Worm (Caenorhabditis elegans) whole organism, early embryonic: ENCODE measurements around the gene mtp-18.

ENCODE experiments used
- B0310.2 ChIP-seq: sonication (generic microtip); optimal IDR thresholded peaks from 2 replicates; lab custom pipeline; 2016; ENCODE audit warnings: mild to moderate bottlenecking, missing genetic modification characterization, missing compliant biosample characterization
- F13C5.2 ChIP-seq: sonication (generic microtip); optimal IDR thresholded peaks from 2 replicates; lab custom pipeline; 2017; ENCODE audit warnings: mild to moderate bottlenecking, missing genetic modification characterization, inconsistent platforms, missing compliant biosample characterization
- aly-1 ChIP-seq: sonication (generic microtip); optimal IDR thresholded peaks from 2 replicates; lab custom pipeline; 2016; ENCODE audit warnings: missing genetic modification characterization, missing compliant biosample characterization
- ama-1 ChIP-seq: fragments of 150-350 bp; optimal IDR thresholded peaks from 2 replicates; lab custom pipeline; 2014
- ceh-13 ChIP-seq: fragments of 200-800 bp; sonication (Bioruptor generic); optimal IDR thresholded peaks from 2 replicates; lab custom pipeline; 2018; ENCODE audit warnings: mild to moderate bottlenecking, missing genetic modification characterization, missing compliant biosample characterization
- ceh-36 ChIP-seq: sonication (generic microtip); optimal IDR thresholded peaks from 2 replicates; lab custom pipeline; 2016; ENCODE audit warnings: missing genetic modification characterization, inconsistent platforms, missing compliant biosample characterization
- ets-7 ChIP-seq: sonication (generic microtip); optimal IDR thresholded peaks from 2 replicates; lab custom pipeline; 2016; ENCODE audit warnings: missing genotype, missing genetic modification characterization, missing compliant biosample characterization
- flt-1 ChIP-seq: fragments of 200-800 bp; sonication (Bioruptor generic); IDR thresholded peaks from 2 replicates; pipeline ENCODE4 v1.3.6; 2022; ENCODE audit warnings: missing genetic modification characterization, missing compliant biosample characterization
- hmbx-1 ChIP-seq: sonication (generic microtip); optimal IDR thresholded peaks from 2 replicates; lab custom pipeline; 2016; ENCODE audit warnings: mild to moderate bottlenecking, missing genetic modification characterization, missing compliant biosample characterization
- hmg-4 ChIP-seq: fragments of 200-800 bp; sonication (Bioruptor generic); optimal IDR thresholded peaks from 2 replicates; lab custom pipeline; 2018; ENCODE audit warnings: mild to moderate bottlenecking, missing genetic modification characterization, missing compliant biosample characterization
- hnd-1 ChIP-seq: sonication (generic microtip); optimal IDR thresholded peaks from 2 replicates; lab custom pipeline; 2016; ENCODE audit warnings: missing genetic modification characterization, missing compliant biosample characterization
- pes-1 ChIP-seq: fragments of 200-800 bp; sonication (Bioruptor generic); IDR thresholded peaks from 2 replicates; pipeline ENCODE4 v1.3.6; 2022; ENCODE audit warnings: missing genetic modification reagents, missing genetic modification characterization, missing compliant biosample characterization
- scrt-1 ChIP-seq: fragments of 200-800 bp; sonication (Bioruptor generic); IDR thresholded peaks from 2 replicates; pipeline ENCODE4 v1.3.6; 2022; ENCODE audit warnings: missing genetic modification characterization, missing compliant biosample characterization
- sea-1 ChIP-seq: fragments of 200-800 bp; sonication (Bioruptor generic); conservative IDR thresholded peaks from 2 replicates; pipeline ENCODE4 v1.3.6; 2022; ENCODE audit warnings: missing genetic modification characterization, missing compliant biosample characterization
- tbx-11 ChIP-seq: fragments of 200-800 bp; sonication (Bioruptor generic); IDR thresholded peaks from 2 replicates; pipeline ENCODE4 v1.3.6; 2022; ENCODE audit warnings: missing genetic modification characterization, missing compliant biosample characterization
- tbx-37 ChIP-seq: fragments of 200-800 bp; sonication (Bioruptor generic); conservative IDR thresholded peaks from 2 replicates; pipeline ENCODE4 v1.3.6; 2022; ENCODE audit warnings: missing genetic modification reagents, missing genetic modification characterization, missing compliant biosample characterization
- tra-4 ChIP-seq: sonication (generic microtip); optimal IDR thresholded peaks from 2 replicates; lab custom pipeline; 2017; ENCODE audit warnings: missing genetic modification characterization, missing compliant biosample characterization

The mtp-18 gene

DNA sequence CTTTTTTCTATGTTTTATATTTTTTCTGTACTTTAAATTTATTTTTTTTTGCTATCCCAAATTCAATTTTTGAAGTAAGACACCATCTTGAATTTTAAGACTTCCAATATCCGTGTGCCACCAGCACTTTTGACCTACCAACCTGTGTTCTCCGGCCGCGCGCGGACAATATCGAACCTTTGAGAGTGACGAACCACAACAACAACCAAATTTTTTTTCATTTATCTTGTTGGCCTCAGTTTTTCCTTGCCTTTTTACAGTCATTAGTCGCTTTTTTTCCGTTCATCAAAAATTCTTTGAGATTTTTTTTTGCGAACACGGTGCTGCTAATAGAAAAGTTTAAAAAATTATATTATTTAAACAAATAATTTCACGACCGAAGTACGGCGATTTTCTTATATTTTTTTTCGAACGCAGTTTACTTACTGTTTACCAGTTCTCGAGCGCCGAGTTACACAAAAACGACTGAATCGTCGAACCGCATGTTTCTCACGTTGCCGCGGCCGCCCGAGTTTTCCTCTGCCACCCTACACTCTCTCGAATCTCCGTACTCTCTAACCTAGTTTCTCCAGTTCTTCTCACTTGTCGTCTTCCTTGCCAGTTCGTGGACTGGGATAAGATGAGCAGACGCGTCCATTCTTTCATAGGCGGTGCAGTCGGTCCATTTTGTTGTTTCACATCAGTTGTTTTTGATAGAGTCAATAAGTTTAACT is 33.9 kb upstream of the mtp-18 start:
- no peak for TF ChIP-seq hmbx-1 (tag; lab: Kevin White, UChicago)
- TF ChIP-seq B0310.2 (tag; lab: Kevin White, UChicago) = no peak
- TF ChIP-seq pes-1 (GFP tag; lab: Robert Waterston, UW) = no peak
- no peak for TF ChIP-seq F13C5.2 (tag; lab: Kevin White, UChicago)
- TF ChIP-seq hmg-4 (GFP tag; lab: Kevin White, UChicago) = peak; percentile 20
- no peak for TF ChIP-seq ets-7 (tag; lab: Kevin White, UChicago)

ce11 chrX:6238973-6239372 is 32.8 kb upstream of the mtp-18 start, which contains the start of gene rml-3:
Gene rml-3 (minus strand): TSS chrX:6239065.
- no peak for TF ChIP-seq ama-1 (lab: Kevin White, UChicago)
- no peak for TF ChIP-seq hmbx-1 (tag; lab: Kevin White, UChicago)
- TF ChIP-seq ceh-36 = no peak
- no peak for TF ChIP-seq pes-1 (GFP tag; lab: Robert Waterston, UW)
- TF ChIP-seq aly-1 (tag; lab: Kevin White, UChicago) = no peak
- TF ChIP-seq hmg-4 (GFP tag; lab: Kevin White, UChicago) = no peak
- TF ChIP-seq tbx-11 (GFP tag; lab: Robert Waterston, UW) = no peak
- no peak for TF ChIP-seq sea-1 (GFP tag; lab: Robert Waterston, UW)
- TF ChIP-seq ets-7 (tag; lab: Kevin White, UChicago) = no peak
- no peak for TF ChIP-seq tbx-37 (GFP tag; lab: Robert Waterston, UW)
- no peak for TF ChIP-seq flt-1 (GFP tag; lab: Robert Waterston, UW)
- TF ChIP-seq F13C5.2 (tag; lab: Kevin White, UChicago) = no peak
- no peak for TF ChIP-seq tra-4
- no peak for TF ChIP-seq hnd-1 (tag; lab: Kevin White, UChicago)
- TF ChIP-seq ceh-13 = no peak

DNA sequence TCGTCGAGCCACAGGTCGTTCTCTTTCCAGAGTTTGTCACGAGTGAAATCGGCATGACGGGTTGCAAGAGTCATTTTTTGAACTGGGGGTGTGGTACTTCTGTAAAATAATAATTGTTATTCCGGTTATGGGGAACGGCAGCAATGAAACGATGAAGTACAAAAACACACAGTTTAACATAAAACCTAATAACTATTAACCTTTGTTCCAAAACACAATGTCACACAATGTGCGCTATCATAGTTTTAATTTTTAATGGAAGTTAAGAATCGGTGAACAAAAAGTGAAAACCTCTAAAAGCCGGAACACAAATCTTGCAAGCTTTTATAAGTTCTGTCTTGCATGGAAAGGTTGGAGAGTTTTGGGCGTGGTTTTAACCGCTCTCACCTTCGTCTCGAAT is 29.2 kb upstream of the mtp-18 start, which contains the start of gene hsp-43:
TSS of gene hsp-43 (minus strand) at position 101 of the 400 bp plus-strand sequence.
- TF ChIP-seq tra-4 (no peak), aly-1 (tag; lab: Kevin White, UChicago) (no peak), hmg-4 (GFP tag; lab: Kevin White, UChicago) (no peak), ceh-36 (no peak), ets-7 (tag; lab: Kevin White, UChicago) (no peak), scrt-1 (GFP tag; lab: Robert Waterston, UW) (no peak), F13C5.2 (tag; lab: Kevin White, UChicago) (no peak), tbx-37 (GFP tag; lab: Robert Waterston, UW) (no peak), sea-1 (GFP tag; lab: Robert Waterston, UW) (no peak), hmbx-1 (tag; lab: Kevin White, UChicago) (no peak), ceh-13 (no peak), B0310.2 (tag; lab: Kevin White, UChicago) (no peak), pes-1 (GFP tag; lab: Robert Waterston, UW) (no peak), tbx-11 (GFP tag; lab: Robert Waterston, UW) (no peak), ama-1 (lab: Kevin White, UChicago) (no peak)

DNA sequence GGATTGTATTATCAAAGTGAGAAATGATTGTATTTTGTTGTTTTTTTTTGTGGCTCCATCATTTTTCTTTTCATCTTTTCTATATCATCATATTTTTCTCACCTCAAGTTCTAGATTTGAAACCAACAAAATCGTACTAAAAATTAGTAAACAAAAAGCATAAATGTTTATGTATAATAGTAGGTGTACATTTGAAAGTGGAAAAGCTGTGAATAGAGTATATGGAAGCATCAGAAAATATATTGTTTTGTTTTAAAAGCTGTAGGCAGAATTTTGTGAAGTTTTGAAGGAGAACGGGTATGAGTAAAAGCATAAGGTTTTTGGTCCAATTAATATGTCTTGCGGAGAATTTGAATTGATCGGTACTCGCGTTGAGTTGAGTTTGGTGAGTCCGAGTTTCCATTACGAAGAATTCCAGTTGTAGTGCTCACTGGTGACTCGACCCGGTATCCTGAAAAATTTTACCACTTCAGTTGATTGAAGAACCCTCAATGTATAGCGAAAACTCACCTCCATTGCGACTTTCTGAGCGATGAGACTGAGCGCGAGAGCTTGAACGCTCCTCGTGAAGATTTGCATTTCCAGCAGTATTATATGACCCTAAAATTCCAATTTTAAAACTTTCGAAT is 26.9 kb upstream of the mtp-18 start, which contains the start of gene C14F11.4:
TSS of gene C14F11.4 (minus strand) at position 51 of the 629 bp plus-strand sequence.
- TF ChIP-seq pes-1 (GFP tag; lab: Robert Waterston, UW) (no peak), ceh-13 (no peak)

DNA sequence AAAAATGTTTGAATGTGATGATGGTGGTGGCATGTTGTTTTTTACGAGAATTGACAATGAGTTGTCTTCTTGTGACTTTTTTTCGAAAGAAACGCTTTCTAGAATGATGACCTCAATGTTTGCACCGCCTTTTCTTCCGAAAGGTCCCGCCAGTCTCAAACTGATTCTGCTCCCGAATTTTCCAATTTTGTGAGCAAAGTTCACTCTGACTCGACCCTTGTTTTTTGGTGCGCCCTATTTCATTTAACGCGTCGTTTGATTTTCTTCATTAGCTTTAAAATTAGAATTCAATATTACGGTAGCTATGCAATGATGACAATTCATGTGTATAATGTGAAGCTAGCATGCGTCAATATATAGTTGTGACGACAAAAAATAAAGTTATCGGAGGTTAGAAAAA is 24.5 kb upstream of the mtp-18 start, which contains the start of gene lite-1:
TSS of gene lite-1 (minus strand) at position 101 of the 400 bp plus-strand sequence.
- no peak for TF ChIP-seq ama-1 (lab: Kevin White, UChicago)
- TF ChIP-seq scrt-1 (GFP tag; lab: Robert Waterston, UW) = no peak
- TF ChIP-seq B0310.2 (tag; lab: Kevin White, UChicago) = no peak
- TF ChIP-seq tra-4 = no peak
- no peak for TF ChIP-seq hmg-4 (GFP tag; lab: Kevin White, UChicago)
- TF ChIP-seq tbx-11 (GFP tag; lab: Robert Waterston, UW) = no peak
- no peak for TF ChIP-seq tbx-37 (GFP tag; lab: Robert Waterston, UW)

ce11 chrX:6224841-6225240 is 18.6 kb upstream of the mtp-18 start:
- no peak for TF ChIP-seq ets-7 (tag; lab: Kevin White, UChicago)
- peak; percentile 15 for TF ChIP-seq hmg-4 (GFP tag; lab: Kevin White, UChicago)

DNA sequence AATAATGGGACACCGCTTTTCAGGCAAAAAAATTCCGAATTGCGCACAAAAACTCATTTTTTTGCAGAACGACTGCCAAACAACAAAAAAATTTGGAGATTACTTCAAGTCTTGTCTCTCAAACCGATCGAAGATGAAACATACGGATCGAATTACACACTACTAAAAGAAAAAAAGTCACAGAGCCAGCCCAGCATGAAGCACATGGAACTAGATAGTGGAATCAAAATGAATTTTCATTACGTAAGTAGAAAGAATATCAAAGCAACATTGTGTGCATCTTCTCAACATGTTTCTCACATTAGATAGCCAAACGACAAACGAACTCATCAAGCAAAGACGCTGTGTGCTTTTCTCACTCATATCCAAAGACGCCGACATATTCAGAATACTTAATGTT is 14.9 kb upstream of the mtp-18 start:
- TF ChIP-seq tbx-11 (GFP tag; lab: Robert Waterston, UW) (no peak), ceh-36 (no peak), aly-1 (tag; lab: Kevin White, UChicago) (no peak), flt-1 (GFP tag; lab: Robert Waterston, UW) (no peak)

ce11 chrX:6219892-6220291 is 13.7 kb upstream of the mtp-18 start:
- TF ChIP-seq ets-7 (tag; lab: Kevin White, UChicago) (peak; percentile 44), hnd-1 (tag; lab: Kevin White, UChicago) (peak; percentile 38), tbx-37 (GFP tag; lab: Robert Waterston, UW) (peak; percentile 70), F13C5.2 (tag; lab: Kevin White, UChicago) (peak; percentile 62), aly-1 (tag; lab: Kevin White, UChicago) (peak; percentile 55), flt-1 (GFP tag; lab: Robert Waterston, UW) (peak; percentile 58), ceh-13 (peak; percentile 13), B0310.2 (tag; lab: Kevin White, UChicago) (no peak), pes-1 (GFP tag; lab: Robert Waterston, UW) (peak; percentile 81), hmbx-1 (tag; lab: Kevin White, UChicago) (no peak), tra-4 (no peak), scrt-1 (GFP tag; lab: Robert Waterston, UW) (0 out of 2 replicates have a peak, but pooled peaks have one; percentile 63), ama-1 (lab: Kevin White, UChicago) (no peak), hmg-4 (GFP tag; lab: Kevin White, UChicago) (peak; percentile 55), ceh-36 (peak; percentile 50), tbx-11 (GFP tag; lab: Robert Waterston, UW) (peak; percentile 53; the same call in 1 of the 2 replicates), sea-1 (GFP tag; lab: Robert Waterston, UW) (0 out of 2 replicates have a peak, but pooled peaks have one; percentile 42)
